Worm (Caenorhabditis elegans): ENCODE data around the gene Y38C1BA.4.

Gene Y38C1BA.4

ce11 chrIV:1853934-1854438, 32.3 kb downstream of the Y38C1BA.4 start:
- TF ChIP-seq blmp-1 (tag; optimal IDR thresholded peaks at IDR 0.05; ENCODE audit: insufficient read depth) (peak; percentile 61), ztf-4 (tag; optimal IDR thresholded peaks at IDR 0.05) (no peak), mdl-1 (tag; optimal IDR thresholded peaks at IDR 0.05) (no peak), peb-1 (tag; optimal IDR thresholded peaks at IDR 0.05) (no peak)

ce11 chrIV:1857866-1858271, 36.2 kb downstream of the Y38C1BA.4 start:
- TF ChIP-seq zag-1 (tag; optimal IDR thresholded peaks at IDR 0.05), result peak; percentile 73
- no peak for TF ChIP-seq R02D3.7 (tag; optimal IDR thresholded peaks at IDR 0.05)
- peak; percentile 32 for TF ChIP-seq blmp-1 (tag; optimal IDR thresholded peaks at IDR 0.05; ENCODE audit: insufficient read depth)
- peak; percentile 47 for TF ChIP-seq mab-5 (tag; optimal IDR thresholded peaks at IDR 0.05)
- TF ChIP-seq nhr-129 (tag; optimal IDR thresholded peaks at IDR 0.05), result peak; percentile 88
- peak; percentile 34 for TF ChIP-seq fos-1 (tag; optimal IDR thresholded peaks at IDR 0.05)
- TF ChIP-seq ztf-11 (tag; optimal IDR thresholded peaks at IDR 0.05), result no peak
- no peak for TF ChIP-seq nhr-12 (tag; optimal IDR thresholded peaks at IDR 0.05)
- no peak for TF ChIP-seq aly-2 (tag; optimal IDR thresholded peaks at IDR 0.05)
- no peak for TF ChIP-seq mbf-1 (tag; optimal IDR thresholded peaks at IDR 0.05)
- peak; percentile 44 for TF ChIP-seq egl-27 (tag; optimal IDR thresholded peaks at IDR 0.05)
- no peak for TF ChIP-seq peb-1 (tag; optimal IDR thresholded peaks at IDR 0.05)
- peak; percentile 98 for TF ChIP-seq crh-2 (tag; optimal IDR thresholded peaks at IDR 0.05)
- TF ChIP-seq nhr-25 (tag; optimal IDR thresholded peaks at IDR 0.05), result peak; percentile 5
- TF ChIP-seq elt-3 (tag; optimal IDR thresholded peaks at IDR 0.05), result no peak
- TF ChIP-seq snpc-4 (tag; optimal IDR thresholded peaks at IDR 0.05), result no peak
- TF ChIP-seq nhr-11 (tag; optimal IDR thresholded peaks at IDR 0.05), result no peak
- no peak for TF ChIP-seq alr-1 (tag; optimal IDR thresholded peaks at IDR 0.05)
- TF ChIP-seq ztf-1 (GFP tag; conservative IDR thresholded peaks at IDR 0.05), result no peak
- TF ChIP-seq nhr-77 (tag; optimal IDR thresholded peaks at IDR 0.05), result no peak
- peak; percentile 57 for TF ChIP-seq lin-13 (GFP tag; optimal IDR thresholded peaks at IDR 0.05)
- no peak for TF ChIP-seq elt-1 (tag; optimal IDR thresholded peaks at IDR 0.05)
- TF ChIP-seq lsy-2 (tag; optimal IDR thresholded peaks at IDR 0.05), result peak in 1 of 2 experiments; percentile 64
- TF ChIP-seq ceh-82 (tag; optimal IDR thresholded peaks at IDR 0.05), result no peak
- peak; percentile 76 to 84 for TF ChIP-seq mdl-1 (tag; optimal IDR thresholded peaks at IDR 0.05)
- no peak for TF ChIP-seq unc-62 (GFP tag; optimal IDR thresholded peaks at IDR 0.05)
- no peak for TF ChIP-seq nhr-10 (tag; optimal IDR thresholded peaks at IDR 0.05)
- TF ChIP-seq lin-11 (tag; optimal IDR thresholded peaks at IDR 0.05), result peak; percentile 45
- no peak for TF ChIP-seq skn-1 (tag; optimal IDR thresholded peaks at IDR 0.05)
- peak; percentile 33 for TF ChIP-seq sem-4 (tag; optimal IDR thresholded peaks at IDR 0.05)
- TF ChIP-seq sma-3 (GFP tag; optimal IDR thresholded peaks at IDR 0.05), result peak; percentile 60
- peak; percentile 33 for TF ChIP-seq ztf-4 (tag; optimal IDR thresholded peaks at IDR 0.05)
- peak; percentile 54 for TF ChIP-seq Y55F3AM.14 (GFP tag; optimal IDR thresholded peaks at IDR 0.05)
- peak; percentile 72 for TF ChIP-seq C34F6.9 (tag; optimal IDR thresholded peaks at IDR 0.05)
- TF ChIP-seq nhr-6 (tag; optimal IDR thresholded peaks at IDR 0.05), result no peak
- TF ChIP-seq F13H6.1 (tag; optimal IDR thresholded peaks at IDR 0.05), result peak; percentile 87
- TF ChIP-seq nhr-21 (tag; optimal IDR thresholded peaks at IDR 0.05), result peak; percentile 49
- TF ChIP-seq ceh-16 (tag; optimal IDR thresholded peaks at IDR 0.05), result no peak
- peak; percentile 88 for TF ChIP-seq sma-9 (GFP tag; optimal IDR thresholded peaks at IDR 0.05)
- TF ChIP-seq sma-9 (tag; optimal IDR thresholded peaks at IDR 0.05), result no peak
- TF ChIP-seq nhr-237 (tag; optimal IDR thresholded peaks at IDR 0.05), result no peak
- TF ChIP-seq unc-39 (tag; optimal IDR thresholded peaks at IDR 0.05), result no peak
- peak; percentile 59 for TF ChIP-seq gmeb-1 (tag; optimal IDR thresholded peaks at IDR 0.05)
- no peak for TF ChIP-seq dmd-4 (tag; optimal IDR thresholded peaks at IDR 0.05)
- no peak for TF ChIP-seq ama-1 (optimal IDR thresholded peaks at IDR 0.05)
- TF ChIP-seq nhr-23 (tag; optimal IDR thresholded peaks at IDR 0.05), result no peak
- TF ChIP-seq ZK546.5 (tag; optimal IDR thresholded peaks at IDR 0.05), result no peak
- TF ChIP-seq lin-39 (tag; optimal IDR thresholded peaks at IDR 0.05), result no peak
- TF ChIP-seq unc-55 (GFP tag; optimal IDR thresholded peaks at IDR 0.05), result peak; percentile 62

Measured in whole organism, L2 larva.